Worm (Caenorhabditis elegans): ENCODE measurements around the gene flh-1.

ce11 chrIV:9304617-9305016, 40.5 kb upstream of the flh-1 start, which contains the start of gene F49C12.5:
- TF ChIP-seq W03F9.2 (tag; optimal IDR thresholded peaks at IDR 0.05) (no peak), him-1 (tag; optimal IDR thresholded peaks at IDR 0.05) (no peak)
